Fruit fly (Drosophila melanogaster) whole organism, pupa: ENCODE data around the gene CG10035.

Experiments used
- CG10348 ChIP-seq: fragments of 200-800 bp; sonication (Bioruptor generic); IDR thresholded peaks from 2 replicates; pipeline ENCODE4 v1.3.6; 2022; ENCODE audit warnings: missing biosample characterization, missing genetic modification characterization
- CG12605 ChIP-seq: fragments of 200-800 bp; sonication (Bioruptor generic); IDR thresholded peaks from 2 replicates; pipeline ENCODE4 v1.3.6; 2022; ENCODE audit warnings: missing biosample characterization, missing genetic modification characterization
- CG13204 ChIP-seq: fragments of 200-800 bp; sonication (Bioruptor generic); optimal IDR thresholded peaks from 2 replicates; lab custom pipeline; 2018; ENCODE audit warnings: missing biosample characterization, mild to moderate bottlenecking, missing genetic modification characterization, moderate library complexity
- CG14655 ChIP-seq: fragments of 200-800 bp; sonication (Bioruptor generic); optimal IDR thresholded peaks from 3 replicates; lab custom pipeline; 2017; ENCODE audit warnings: mild to moderate bottlenecking, missing biosample characterization, missing genetic modification reagents, missing genetic modification characterization
- CG15710 ChIP-seq: fragments of 200-800 bp; sonication (Bioruptor generic); optimal IDR thresholded peaks from 2 replicates; lab custom pipeline; 2018; ENCODE audit warnings: missing biosample characterization, mild to moderate bottlenecking, missing genetic modification characterization, moderate library complexity
- CG17806 ChIP-seq: fragments of 200-800 bp; sonication (Bioruptor generic); optimal IDR thresholded peaks from 2 replicates; lab custom pipeline; 2018; ENCODE audit warnings: missing biosample characterization, mild to moderate bottlenecking, missing genetic modification characterization, moderate library complexity
- CG32121 ChIP-seq: fragments of 200-800 bp; sonication (Bioruptor generic); IDR thresholded peaks from 2 replicates; pipeline ENCODE4 v1.3.6; 2022; ENCODE audit warnings: missing biosample characterization, missing genetic modification characterization
- CG34367 ChIP-seq: fragments of 200-800 bp; sonication (Bioruptor generic); optimal IDR thresholded peaks from 2 replicates; lab custom pipeline; 2018; ENCODE audit warnings: missing biosample characterization, mild to moderate bottlenecking, missing genetic modification characterization
- CG4496 ChIP-seq: fragments of 200-800 bp; sonication (Bioruptor generic); IDR thresholded peaks from 3 replicates; pipeline ENCODE4 v1.3.6; 2022; ENCODE audit warnings: missing biosample characterization, missing genetic modification characterization
- CG8159 ChIP-seq: fragments of 200-800 bp; sonication (Bioruptor generic); optimal IDR thresholded peaks from 3 replicates; lab custom pipeline; 2018; ENCODE audit warnings: missing biosample characterization, mild to moderate bottlenecking, missing genetic modification characterization, moderate library complexity
- CG8301 ChIP-seq: fragments of 200-800 bp; sonication (Bioruptor generic); optimal IDR thresholded peaks from 2 replicates; lab custom pipeline; 2018; ENCODE audit warnings: missing biosample characterization, mild to moderate bottlenecking, missing genetic modification characterization
- CG9948 ChIP-seq: fragments of 200-800 bp; sonication (Bioruptor generic); optimal IDR thresholded peaks from 2 replicates; lab custom pipeline; 2018; ENCODE audit warnings: missing biosample characterization, mild to moderate bottlenecking, missing genetic modification characterization, moderate library complexity
- D1 ChIP-seq: fragments of 200-800 bp; sonication (Bioruptor generic); optimal IDR thresholded peaks from 2 replicates; lab custom pipeline; 2018; ENCODE audit warnings: missing biosample characterization, mild to moderate bottlenecking, missing genetic modification characterization, moderate library complexity
- EcR ChIP-seq: fragments of 200-800 bp; sonication (Bioruptor generic); optimal IDR thresholded peaks from 3 replicates; lab custom pipeline; 2019; ENCODE audit warnings: missing biosample characterization, missing genetic modification characterization, mild to moderate bottlenecking, moderate library complexity, missing genetic modification reagents
- Ets98B ChIP-seq: fragments of 200-800 bp; sonication (Bioruptor generic); IDR thresholded peaks from 2 replicates; pipeline ENCODE4 v1.3.6; 2022; ENCODE audit warnings: missing biosample characterization, missing genetic modification characterization
- Pif1A ChIP-seq: fragments of 200-800 bp; sonication (Bioruptor generic); optimal IDR thresholded peaks from 3 replicates; lab custom pipeline; 2016; ENCODE audit warnings: missing biosample characterization, missing genetic modification characterization
- Pif1B ChIP-seq: fragments of 200-800 bp; sonication (Bioruptor generic); optimal IDR thresholded peaks from 3 replicates; lab custom pipeline; 2016; ENCODE audit warnings: missing biosample characterization, missing genetic modification characterization
- Snoo ChIP-seq: fragments of 200-800 bp; sonication (Bioruptor generic); optimal IDR thresholded peaks from 3 replicates; lab custom pipeline; 2017; ENCODE audit warnings: missing biosample characterization, mild to moderate bottlenecking, missing genetic modification characterization, inconsistent platforms
- fd96Ca ChIP-seq: fragments of 200-800 bp; sonication (Bioruptor generic); IDR thresholded peaks from 3 replicates; pipeline ENCODE4 v1.3.6; 2022; ENCODE audit warnings: missing biosample characterization, missing genetic modification characterization
- gl ChIP-seq: fragments of 200-800 bp; sonication (Bioruptor generic); optimal IDR thresholded peaks from 2 replicates; lab custom pipeline; 2018; ENCODE audit warnings: missing biosample characterization, mild to moderate bottlenecking, missing genetic modification characterization
- rn ChIP-seq: fragments of 200-800 bp; sonication (Bioruptor generic); IDR thresholded peaks from 2 replicates; pipeline ENCODE4 v1.3.6; 2022; ENCODE audit warnings: missing biosample characterization, missing genetic modification characterization

CG10035 gene

DNA sequence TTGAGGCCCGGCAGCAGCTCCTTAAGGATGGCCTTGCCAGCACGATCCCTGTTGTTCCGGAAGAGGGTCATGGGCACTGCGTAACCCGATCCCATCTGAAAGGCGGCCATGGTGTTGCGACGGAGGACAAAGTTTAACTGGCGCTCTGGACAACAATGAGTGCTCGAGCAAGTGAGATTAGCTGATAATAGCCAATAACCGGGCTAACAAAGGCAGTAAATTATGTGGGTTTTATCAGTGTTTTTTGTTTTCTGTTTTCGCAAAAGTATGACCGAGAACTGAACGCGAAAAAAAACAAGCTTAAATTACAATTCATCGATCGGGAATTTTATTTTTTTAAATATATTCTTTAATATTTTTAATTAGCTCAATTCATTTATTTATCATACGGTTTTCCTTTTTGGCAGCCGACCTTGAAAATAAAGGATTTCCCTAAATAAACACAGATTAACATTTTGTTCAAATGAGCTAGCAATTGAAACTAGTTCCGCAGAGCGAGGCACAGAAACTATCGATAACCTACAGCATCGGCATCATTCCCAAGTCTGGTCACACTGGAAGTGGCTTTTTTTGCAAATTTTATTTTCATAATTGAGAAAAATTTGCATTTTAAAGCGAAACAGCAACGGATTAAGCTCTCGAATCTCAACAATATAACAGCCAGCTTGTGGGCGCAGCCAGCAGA is 30.9 kb upstream of the CG10035 start, which contains the start of the genes Dip-C and pps:
Gene Dip-C (minus strand): TSS at position 486 of the 685 bp plus-strand sequence.
Gene pps (plus strand): TSS at position 555 of the 685 bp plus-strand sequence.
- TF ChIP-seq EcR (GFP tag; lab: Kevin White, UChicago) = peak; percentile 24
- no peak for TF ChIP-seq CG32121

DNA sequence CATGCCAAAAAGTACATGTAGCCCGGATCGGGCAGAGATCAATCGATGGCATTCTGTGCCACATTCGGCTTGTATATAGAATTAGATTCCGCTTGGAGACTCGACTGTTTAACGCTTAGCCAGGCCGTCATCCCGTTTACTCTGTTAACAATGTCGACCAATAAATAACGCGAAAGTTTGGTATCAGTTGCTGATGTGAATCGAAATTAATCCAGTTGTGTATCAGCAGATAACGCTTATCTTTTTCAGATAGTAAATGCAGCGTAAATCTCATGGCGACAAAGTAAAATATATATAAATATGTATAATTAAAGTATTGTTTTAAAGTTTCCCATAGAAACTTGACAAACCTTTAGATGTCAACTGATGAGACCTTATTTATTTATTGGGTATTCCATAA is 29.0 kb upstream of the CG10035 start:
- TF ChIP-seq CG15710 = no peak
- no peak for TF ChIP-seq CG13204
- TF ChIP-seq Pif1A (GFP tag; lab: Kevin White, UChicago) = no peak
- no peak for TF ChIP-seq CG9948
- TF ChIP-seq Ets98B = no peak
- TF ChIP-seq fd96Ca (GFP tag; lab: Robert Waterston, UW) = no peak
- TF ChIP-seq CG14655 (GFP tag; lab: Kevin White, UChicago) = no peak
- no peak for TF ChIP-seq CG10348 (GFP tag; lab: Robert Waterston, UW)
- TF ChIP-seq Snoo (tag; lab: Kevin White, UChicago) = no peak
- TF ChIP-seq CG4496 (GFP tag; lab: Robert Waterston, UW) = no peak
- TF ChIP-seq CG8159 (tag; lab: Kevin White, UChicago) = no peak
- no peak for TF ChIP-seq CG8301 (tag; lab: Kevin White, UChicago)

DNA sequence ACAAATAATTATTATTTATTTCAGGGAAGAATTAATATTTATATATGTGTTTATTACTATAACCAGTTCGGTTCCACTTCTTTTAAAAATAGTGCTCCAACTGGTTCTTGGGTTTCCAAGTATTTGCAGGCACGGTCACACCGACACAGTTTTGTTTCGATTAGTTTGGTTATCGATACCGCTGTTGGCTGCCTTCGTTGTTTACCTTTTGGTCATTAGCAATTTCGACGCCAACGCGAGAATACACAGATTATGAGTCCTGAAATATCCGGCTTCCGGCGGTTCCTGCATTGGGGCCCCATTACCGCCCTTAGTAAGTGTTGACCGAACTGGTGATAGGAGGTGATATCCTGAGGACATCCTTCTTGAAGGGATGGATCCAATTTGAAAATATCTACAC is 25.7 kb upstream of the CG10035 start, which contains the start of gene CG5196:
Gene CG5196 (plus strand): TSS at position 157 of the 400 bp plus-strand sequence.
- TF ChIP-seq CG34367 (tag; lab: Kevin White, UChicago) (no peak), EcR (GFP tag; lab: Kevin White, UChicago) (peak; percentile 14)

DNA sequence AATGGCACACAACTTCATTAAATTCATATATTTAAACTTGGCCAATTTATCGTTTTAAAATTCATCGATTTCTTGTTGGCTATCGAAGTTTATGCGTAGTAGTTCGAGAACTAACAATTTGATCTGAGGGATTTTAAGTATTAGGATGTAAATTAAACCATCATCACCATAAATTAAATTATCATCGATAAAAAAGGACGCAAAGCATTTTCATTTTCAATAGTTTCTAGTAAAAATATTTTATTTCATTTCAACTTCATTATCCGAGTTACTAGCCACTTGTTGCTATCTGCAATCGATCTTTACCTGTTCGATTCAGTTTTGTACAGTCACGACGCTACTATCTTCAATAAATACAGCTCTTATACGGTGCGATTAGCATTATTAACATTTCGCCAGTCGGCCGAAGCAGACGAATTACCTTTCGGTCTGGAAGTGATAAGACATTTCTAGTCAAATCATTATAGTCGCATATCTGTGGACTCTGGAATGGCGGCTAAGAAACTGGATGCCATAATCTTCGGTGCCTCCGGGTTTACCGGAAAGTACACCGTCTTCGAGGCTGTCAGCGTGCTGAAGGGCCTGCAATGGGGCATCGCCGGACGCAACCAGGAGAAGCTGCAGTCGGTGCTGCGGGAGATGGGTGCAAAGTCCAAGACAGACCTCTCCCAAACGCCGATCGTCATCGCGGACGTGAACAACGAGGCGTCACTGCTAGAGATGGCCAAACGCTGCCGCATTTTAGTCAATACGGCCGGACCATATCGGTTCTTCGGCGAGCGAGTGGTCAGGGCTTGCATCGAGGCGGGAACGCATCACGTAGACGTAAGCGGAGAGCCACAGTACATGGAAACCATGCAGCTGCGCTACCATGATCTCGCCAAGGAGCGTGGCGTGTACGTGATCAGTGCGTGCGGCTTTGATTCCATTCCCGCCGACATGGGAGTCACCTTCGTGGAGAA is 24.0 kb upstream of the CG10035 start, which contains the start of gene CG5167:
Gene CG5167 (plus strand): TSS at position 298 of the 962 bp plus-strand sequence.
- TF ChIP-seq CG8159 (tag; lab: Kevin White, UChicago) = peak; percentile 15
- TF ChIP-seq CG14655 (GFP tag; lab: Kevin White, UChicago) = no peak
- peak; percentile 40 for TF ChIP-seq CG34367 (tag; lab: Kevin White, UChicago)
- TF ChIP-seq Pif1A (GFP tag; lab: Kevin White, UChicago) = no peak
- peak; percentile 88 for TF ChIP-seq gl (tag; lab: Kevin White, UChicago)
- peak; percentile 54 for TF ChIP-seq CG13204
- no peak for TF ChIP-seq CG15710
- no peak for TF ChIP-seq CG9948
- TF ChIP-seq CG12605 (GFP tag; lab: Robert Waterston, UW) = peak; percentile 85
- TF ChIP-seq CG10348 (GFP tag; lab: Robert Waterston, UW) = no peak
- TF ChIP-seq CG4496 (GFP tag; lab: Robert Waterston, UW) = no peak
- no peak; the same call in 1 of the 2 replicates for TF ChIP-seq CG32121
- TF ChIP-seq CG17806 = peak; percentile 11
- peak; percentile 62 for TF ChIP-seq CG8301 (tag; lab: Kevin White, UChicago)
- no peak for TF ChIP-seq Pif1B (GFP tag; lab: Kevin White, UChicago)
- peak; percentile 51 for TF ChIP-seq Ets98B
- TF ChIP-seq Snoo (tag; lab: Kevin White, UChicago) = peak; percentile 13
- TF ChIP-seq D1 (tag; lab: Kevin White, UChicago) = no peak
- TF ChIP-seq EcR (GFP tag; lab: Kevin White, UChicago) = no peak
- TF ChIP-seq rn (GFP tag; lab: Robert Waterston, UW) = no peak
- peak; percentile 64; the same call in 2 of the 3 replicates for TF ChIP-seq fd96Ca (GFP tag; lab: Robert Waterston, UW)

DNA sequence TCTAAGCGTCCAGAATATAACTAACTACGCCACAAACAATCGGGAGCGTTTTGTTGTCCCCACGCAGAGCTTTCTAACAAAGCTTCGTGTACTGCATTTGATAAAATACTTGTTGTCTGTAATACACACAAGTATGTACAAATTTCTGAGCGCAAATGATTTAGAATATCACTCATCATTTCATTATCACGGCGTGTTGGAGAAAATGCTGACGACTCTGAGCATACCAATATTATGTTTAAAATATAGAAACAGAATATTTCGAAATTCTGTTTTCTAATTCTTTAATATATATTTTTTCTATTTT is 23.4 kb upstream of the CG10035 start, which contains the start of gene Cyp9f2:
Gene Cyp9f2 (minus strand): TSS at position 101 of the 307 bp plus-strand sequence.
- TF ChIP-seq CG12605 (GFP tag; lab: Robert Waterston, UW) (no peak), rn (GFP tag; lab: Robert Waterston, UW) (no peak), EcR (GFP tag; lab: Kevin White, UChicago) (no peak), Ets98B (no peak), CG4496 (GFP tag; lab: Robert Waterston, UW) (no peak), CG15710 (no peak), Snoo (tag; lab: Kevin White, UChicago) (no peak), CG17806 (no peak), CG34367 (tag; lab: Kevin White, UChicago) (no peak), fd96Ca (GFP tag; lab: Robert Waterston, UW) (no peak), Pif1A (GFP tag; lab: Kevin White, UChicago) (no peak), CG9948 (no peak), CG13204 (no peak), D1 (tag; lab: Kevin White, UChicago) (no peak), Pif1B (GFP tag; lab: Kevin White, UChicago) (no peak), CG8159 (tag; lab: Kevin White, UChicago) (no peak)

DNA sequence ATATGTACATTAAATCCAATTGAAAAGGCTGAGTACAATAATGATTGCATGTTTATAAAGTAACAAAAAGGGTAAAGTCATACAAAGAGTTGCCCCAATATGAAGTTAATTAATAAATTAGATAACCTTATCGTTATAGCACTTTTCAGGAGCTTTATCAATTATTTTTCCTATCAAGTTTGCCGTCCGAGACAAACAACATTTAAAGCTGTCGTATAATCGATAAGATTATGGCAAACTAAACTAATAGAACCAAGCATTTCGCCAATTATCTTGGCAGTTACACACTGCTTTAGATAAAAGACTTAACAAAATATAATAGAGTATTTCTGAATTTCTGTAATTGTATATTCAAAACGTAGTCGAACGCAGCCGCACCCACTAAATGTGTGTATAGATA is 22.6 kb upstream of the CG10035 start:
- TF ChIP-seq CG10348 (GFP tag; lab: Robert Waterston, UW) = no peak
- TF ChIP-seq EcR (GFP tag; lab: Kevin White, UChicago) = no peak
- TF ChIP-seq CG9948 = no peak
- no peak for TF ChIP-seq CG14655 (GFP tag; lab: Kevin White, UChicago)
- no peak for TF ChIP-seq D1 (tag; lab: Kevin White, UChicago)
- TF ChIP-seq CG15710 = no peak
- no peak for TF ChIP-seq CG32121
- TF ChIP-seq fd96Ca (GFP tag; lab: Robert Waterston, UW) = no peak
- no peak for TF ChIP-seq CG34367 (tag; lab: Kevin White, UChicago)
- TF ChIP-seq rn (GFP tag; lab: Robert Waterston, UW) = no peak
- no peak for TF ChIP-seq Ets98B
- TF ChIP-seq CG12605 (GFP tag; lab: Robert Waterston, UW) = no peak
- no peak for TF ChIP-seq Pif1B (GFP tag; lab: Kevin White, UChicago)
- no peak for TF ChIP-seq CG4496 (GFP tag; lab: Robert Waterston, UW)
- no peak for TF ChIP-seq CG13204
- TF ChIP-seq CG8159 (tag; lab: Kevin White, UChicago) = no peak
- no peak for TF ChIP-seq CG8301 (tag; lab: Kevin White, UChicago)
